Worm (Caenorhabditis elegans): ENCODE data around the gene F40G12.7.

DNA sequence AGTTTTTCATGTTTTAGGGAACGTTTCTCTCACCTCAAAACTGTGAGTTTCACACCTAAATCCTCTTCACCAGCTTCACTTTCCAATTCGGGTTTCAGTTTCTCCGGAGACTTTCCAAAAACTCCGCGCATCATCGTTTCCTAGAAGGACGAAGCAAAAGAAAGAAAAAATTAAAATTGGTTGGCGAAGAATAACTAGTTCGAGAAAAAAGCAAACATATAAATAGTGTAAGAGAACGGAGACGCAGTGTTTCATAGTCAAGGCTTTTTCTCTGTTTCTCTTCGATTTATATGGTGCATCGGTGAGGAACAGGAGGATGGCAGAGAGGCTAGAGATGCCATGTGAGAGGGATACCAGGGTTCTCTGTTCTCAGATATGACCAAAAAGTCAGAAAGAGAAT lies 48.4 kb downstream of the F40G12.7 start, which contains the start of gene F47B8.3:
- TF ChIP-seq him-1 (tag; optimal IDR thresholded peaks at IDR 0.05) (no peak), dao-5 (tag; optimal IDR thresholded peaks at IDR 0.05) (no peak), W03F9.2 (tag; optimal IDR thresholded peaks at IDR 0.05) (no peak)
